Fruit fly (Drosophila melanogaster) whole organism, prepupa: Measurements from ENCODE around the gene Uck.

Experiments
- Blimp-1 ChIP-seq: fragments of 200-800 bp; sonication (Bioruptor generic); optimal IDR thresholded peaks from 3 replicates; lab custom pipeline; 2017; ENCODE audit warnings: missing biosample characterization, missing genetic modification characterization, mild to moderate bottlenecking, moderate library complexity, missing genetic modification reagents
- CG10631 ChIP-seq: fragments of 200-800 bp; sonication (Bioruptor generic); optimal IDR thresholded peaks from 2 replicates; lab custom pipeline; 2016; ENCODE audit warnings: missing biosample characterization, missing genetic modification characterization
- CG11294 ChIP-seq: fragments of 200-800 bp; sonication (Bioruptor generic); IDR thresholded peaks from 2 replicates; pipeline ENCODE4 v1.3.6; 2022; ENCODE audit warnings: missing biosample characterization, missing genetic modification characterization
- CG11762 ChIP-seq: fragments of 200-800 bp; sonication (Bioruptor generic); optimal IDR thresholded peaks from 3 replicates; lab custom pipeline; 2016; ENCODE audit warnings: missing biosample characterization, missing genetic modification characterization; ENCODE audit not compliant: insufficient read depth
- CG11902 ChIP-seq: fragments of 200-800 bp; sonication (Bioruptor generic); optimal IDR thresholded peaks from 3 replicates; lab custom pipeline; 2016; ENCODE audit warnings: missing biosample characterization, missing genetic modification characterization
- CG15336 ChIP-seq: fragments of 200-800 bp; sonication (Bioruptor generic); IDR thresholded peaks from 2 replicates; pipeline ENCODE4 v1.3.6; 2022; ENCODE audit warnings: missing biosample characterization, missing genetic modification characterization
- CG1621 ChIP-seq: fragments of 200-800 bp; sonication (Bioruptor generic); optimal IDR thresholded peaks from 3 replicates; lab custom pipeline; 2018; ENCODE audit warnings: missing biosample characterization, mild to moderate bottlenecking, missing genetic modification characterization
- CG16779 ChIP-seq: fragments of 200-800 bp; sonication (Bioruptor generic); optimal IDR thresholded peaks from 3 replicates; lab custom pipeline; 2017; ENCODE audit warnings: missing biosample characterization, mild to moderate bottlenecking, missing genetic modification characterization
- CG3032 ChIP-seq: fragments of 200-800 bp; optimal IDR thresholded peaks from 2 replicates; lab custom pipeline; 2019; ENCODE audit warnings: missing biosample characterization, mild to moderate bottlenecking, missing genetic modification characterization, moderate library complexity
- CG31627 ChIP-seq: fragments of 200-800 bp; sonication (Bioruptor generic); optimal IDR thresholded peaks from 3 replicates; lab custom pipeline; 2016; ENCODE audit warnings: missing biosample characterization, missing genetic modification characterization
- CG32006 ChIP-seq: fragments of 200-800 bp; sonication (Bioruptor generic); optimal IDR thresholded peaks from 3 replicates; lab custom pipeline; 2017; ENCODE audit warnings: missing biosample characterization, mild to moderate bottlenecking, missing genetic modification characterization
- CG34406 ChIP-seq: fragments of 200-800 bp; sonication (Bioruptor generic); optimal IDR thresholded peaks from 3 replicates; lab custom pipeline; 2016; ENCODE audit warnings: missing biosample characterization, missing genetic modification characterization
- CG3919 ChIP-seq: fragments of 200-800 bp; sonication (Bioruptor generic); optimal IDR thresholded peaks from 3 replicates; lab custom pipeline; 2016; ENCODE audit warnings: missing biosample characterization, missing genetic modification characterization
- CG6163 ChIP-seq: fragments of 200-800 bp; sonication (Bioruptor generic); IDR thresholded peaks from 3 replicates; pipeline ENCODE4 v1.3.6; 2022; ENCODE audit warnings: missing biosample characterization, missing genetic modification characterization
- CG6276 ChIP-seq: fragments of 200-800 bp; sonication (Bioruptor generic); optimal IDR thresholded peaks from 2 replicates; lab custom pipeline; 2017; ENCODE audit warnings: missing biosample characterization, mild to moderate bottlenecking, missing genetic modification characterization
- CG6792 ChIP-seq: fragments of 200-800 bp; sonication (Bioruptor generic); optimal IDR thresholded peaks from 3 replicates; lab custom pipeline; 2016; ENCODE audit warnings: missing biosample characterization, missing genetic modification characterization
- CG6808 ChIP-seq: fragments of 200-800 bp; sonication (Bioruptor generic); optimal IDR thresholded peaks from 3 replicates; lab custom pipeline; 2017; ENCODE audit warnings: missing biosample characterization, missing genetic modification characterization, mild to moderate bottlenecking, moderate library complexity, missing genetic modification reagents
- CG6854 ChIP-seq: fragments of 200-800 bp; sonication (Bioruptor generic); optimal IDR thresholded peaks from 2 replicates; lab custom pipeline; 2017; ENCODE audit warnings: missing biosample characterization, mild to moderate bottlenecking, missing genetic modification characterization
- CG7368 ChIP-seq: fragments of 200-800 bp; sonication (Bioruptor generic); optimal IDR thresholded peaks from 3 replicates; lab custom pipeline; 2016; ENCODE audit warnings: missing biosample characterization, missing genetic modification characterization
- CG8119 ChIP-seq: fragments of 200-800 bp; sonication (Bioruptor generic); IDR thresholded peaks from 3 replicates; pipeline ENCODE4 v1.3.6; 2022; ENCODE audit warnings: missing biosample characterization, missing genetic modification characterization
- CG8319 ChIP-seq: fragments of 200-800 bp; sonication (Bioruptor generic); optimal IDR thresholded peaks from 3 replicates; lab custom pipeline; 2016; ENCODE audit warnings: missing biosample characterization, missing genetic modification characterization
- CG8632 ChIP-seq: fragments of 200-800 bp; sonication (Bioruptor generic); optimal IDR thresholded peaks from 3 replicates; lab custom pipeline; 2016; ENCODE audit warnings: missing biosample characterization, missing genetic modification characterization
- CG9139 ChIP-seq: fragments of 200-800 bp; sonication (Bioruptor generic); optimal IDR thresholded peaks from 3 replicates; lab custom pipeline; 2017; ENCODE audit warnings: missing biosample characterization, mild to moderate bottlenecking, missing genetic modification characterization
- Eip75B ChIP-seq: fragments of 200-800 bp; sonication (Bioruptor generic); optimal IDR thresholded peaks from 3 replicates; lab custom pipeline; 2016; ENCODE audit warnings: missing biosample characterization, missing genetic modification characterization
- Eip78C ChIP-seq: fragments of 200-800 bp; sonication (Bioruptor generic); peaks from one replicate; lab custom pipeline; 2016; ENCODE audit warnings: missing biosample characterization, missing genetic modification characterization
- Eip93F ChIP-seq: fragments of 200-800 bp; sonication (Bioruptor generic); optimal IDR thresholded peaks from 2 replicates; lab custom pipeline; 2016; ENCODE audit warnings: missing biosample characterization, mild to moderate bottlenecking, missing genetic modification characterization
- Ets21C ChIP-seq: fragments of 200-800 bp; sonication (Bioruptor generic); optimal IDR thresholded peaks from 3 replicates; lab custom pipeline; 2016; ENCODE audit warnings: missing biosample characterization, missing genetic modification characterization
- Ets96B ChIP-seq: fragments of 200-800 bp; optimal IDR thresholded peaks from 2 replicates; lab custom pipeline; 2019; ENCODE audit warnings: missing biosample characterization, mild to moderate bottlenecking, missing genetic modification characterization, moderate library complexity
- Gug ChIP-seq: fragments of 200-800 bp; sonication (Bioruptor generic); IDR thresholded peaks from 2 replicates; pipeline ENCODE4 v1.3.6; 2022; ENCODE audit warnings: missing biosample characterization, missing genetic modification characterization
- Hr38 ChIP-seq: sonication (Bioruptor generic); optimal IDR thresholded peaks from 2 replicates; lab custom pipeline; 2016; ENCODE audit warnings: missing biosample characterization, missing genetic modification characterization
- Hr4 ChIP-seq: fragments of 200-800 bp; sonication (Bioruptor generic); optimal IDR thresholded peaks from 3 replicates; lab custom pipeline; 2016; ENCODE audit warnings: missing biosample characterization, missing genetic modification characterization
- Lpt ChIP-seq: fragments of 200-800 bp; sonication (Bioruptor generic); optimal IDR thresholded peaks from 3 replicates; lab custom pipeline; 2016; ENCODE audit warnings: missing biosample characterization, missing genetic modification characterization
- Met ChIP-seq: fragments of 200-800 bp; sonication (Bioruptor generic); optimal IDR thresholded peaks from 3 replicates; lab custom pipeline; 2016; ENCODE audit warnings: missing biosample characterization, missing genetic modification characterization
- Smox ChIP-seq: fragments of 200-800 bp; sonication (Bioruptor generic); optimal IDR thresholded peaks from 3 replicates; lab custom pipeline; 2016; ENCODE audit warnings: missing biosample characterization, missing genetic modification characterization
- Sox15 ChIP-seq: fragments of 200-800 bp; sonication (Bioruptor generic); optimal IDR thresholded peaks from 3 replicates; lab custom pipeline; 2016; ENCODE audit warnings: missing biosample characterization, missing genetic modification characterization
- achi ChIP-seq: fragments of 200-800 bp; sonication (Bioruptor generic); optimal IDR thresholded peaks from 3 replicates; lab custom pipeline; 2016; ENCODE audit warnings: missing biosample characterization, missing genetic modification characterization
- cyc ChIP-seq: fragments of 200-800 bp; sonication (Bioruptor generic); optimal IDR thresholded peaks from 3 replicates; lab custom pipeline; 2016; ENCODE audit warnings: missing biosample characterization, missing genetic modification characterization
- dac ChIP-seq: fragments of 200-800 bp; sonication (Bioruptor generic); optimal IDR thresholded peaks from 2 replicates; lab custom pipeline; 2017; ENCODE audit warnings: missing biosample characterization, mild to moderate bottlenecking, missing genetic modification characterization
- dsx ChIP-seq: fragments of 200-800 bp; optimal IDR thresholded peaks from 3 replicates; lab custom pipeline; 2019; ENCODE audit warnings: missing biosample characterization, mild to moderate bottlenecking, missing genetic modification characterization, moderate library complexity; ENCODE audit not compliant: poor library complexity, severe bottlenecking
- eg ChIP-seq: fragments of 200-800 bp; sonication (Bioruptor generic); IDR thresholded peaks from 3 replicates; pipeline ENCODE4 v1.3.6; 2022; ENCODE audit warnings: missing biosample characterization, missing genetic modification characterization
- esn ChIP-seq: fragments of 200-800 bp; sonication (Bioruptor generic); optimal IDR thresholded peaks from 2 replicates; lab custom pipeline; 2016; ENCODE audit warnings: missing biosample characterization, mild to moderate bottlenecking, missing genetic modification characterization, moderate library complexity
- fd59A ChIP-seq: fragments of 200-800 bp; sonication (Bioruptor generic); optimal IDR thresholded peaks from 2 replicates; lab custom pipeline; 2017; ENCODE audit warnings: missing biosample characterization, mild to moderate bottlenecking, missing genetic modification characterization, missing genetic modification reagents
- fd85E ChIP-seq: fragments of 200-800 bp; sonication (Bioruptor generic); optimal IDR thresholded peaks from 3 replicates; lab custom pipeline; 2016; ENCODE audit warnings: missing biosample characterization, missing genetic modification characterization
- fkh ChIP-seq: fragments of 200-800 bp; sonication (Bioruptor generic); optimal IDR thresholded peaks from 3 replicates; lab custom pipeline; 2017; ENCODE audit warnings: missing biosample characterization, mild to moderate bottlenecking, missing genetic modification characterization, moderate library complexity
- lz ChIP-seq: fragments of 200-800 bp; sonication (Bioruptor generic); optimal IDR thresholded peaks from 3 replicates; lab custom pipeline; 2016; ENCODE audit warnings: missing biosample characterization, missing genetic modification characterization
- net ChIP-seq: fragments of 200-800 bp; sonication (Bioruptor generic); optimal IDR thresholded peaks from 3 replicates; lab custom pipeline; 2016; ENCODE audit warnings: missing biosample characterization, missing genetic modification characterization
- pdm3 ChIP-seq: fragments of 200-800 bp; sonication (Bioruptor generic); optimal IDR thresholded peaks from 3 replicates; lab custom pipeline; 2016; ENCODE audit warnings: missing biosample characterization, missing genetic modification characterization
- salr ChIP-seq, 2 experiments: fragments of 200-800 bp; sonication (Bioruptor generic); optimal IDR thresholded peaks; 3 replicates each; lab custom pipeline; 2016 to 2018; ENCODE audit warnings: missing biosample characterization in 2 of 2, missing genetic modification characterization in 2 of 2, mild to moderate bottlenecking in 1 of 2
- spab ChIP-seq: fragments of 200-800 bp; sonication (Bioruptor generic); optimal IDR thresholded peaks from 2 replicates; lab custom pipeline; 2017; ENCODE audit warnings: missing biosample characterization, mild to moderate bottlenecking, missing genetic modification characterization, missing genetic modification reagents
- ss ChIP-seq, 2 experiments: fragments of 200-800 bp; sonication (Bioruptor generic); optimal IDR thresholded peaks; 2 replicates in 1 of 2; 3 replicates in 1 of 2; lab custom pipeline; 2017 to 2018; ENCODE audit warnings: mild to moderate bottlenecking in 2 of 2, missing biosample characterization in 2 of 2, missing genetic modification characterization in 2 of 2, moderate library complexity in 1 of 2
- topi ChIP-seq: fragments of 200-800 bp; sonication (Bioruptor generic); optimal IDR thresholded peaks from 3 replicates; lab custom pipeline; 2016; ENCODE audit warnings: missing biosample characterization, missing genetic modification characterization
- vri ChIP-seq: fragments of 200-800 bp; sonication (Bioruptor generic); optimal IDR thresholded peaks from 3 replicates; lab custom pipeline; 2016; ENCODE audit warnings: missing biosample characterization, mild to moderate bottlenecking, missing genetic modification characterization

Uck gene

dm6 chr3R:24272775-24273290, 17.1 kb upstream of the Uck start, which contains the start of gene Orct2:
Orct2 (plus strand) TSS chr3R:24273029.
- TF ChIP-seq CG6276 (GFP tag; lab: Kevin White, UChicago) (peak; percentile 2), CG10631 (no peak), Ets21C (GFP tag; lab: Kevin White, UChicago) (no peak), CG11294 (GFP tag; lab: Robert Waterston, UW) (0 out of 2 replicates have a peak, but pooled peaks have one; percentile 15), achi (GFP tag; lab: Kevin White, UChicago) (no peak), Eip93F (GFP tag; lab: Kevin White, UChicago) (no peak), fkh (GFP tag; lab: Kevin White, UChicago) (peak; percentile 74), CG1621 (tag; lab: Kevin White, UChicago) (peak; percentile 41), CG3919 (GFP tag; lab: Kevin White, UChicago) (peak; percentile 38), pdm3 (no peak), Eip78C (GFP tag; lab: Kevin White, UChicago) (peak; percentile 11), CG31627 (GFP tag; lab: Kevin White, UChicago) (no peak), net (GFP tag; lab: Kevin White, UChicago) (peak; percentile 8), CG6854 (GFP tag; lab: Kevin White, UChicago) (peak; percentile 52), CG8319 (GFP tag; lab: Kevin White, UChicago) (no peak), dsx (GFP tag; lab: Kevin White, UChicago) (no peak), esn (GFP tag; lab: Kevin White, UChicago) (no peak), CG3032 (tag; lab: Kevin White, UChicago) (no peak), ss (GFP tag; optimal IDR thresholded peaks at IDR 0.05; lab: Kevin White, UChicago) (peak; percentile 24 to 33), Met (GFP tag; lab: Kevin White, UChicago) (peak; percentile 41), CG9139 (peak; percentile 4), spab (peak; percentile 10), Gug (no peak), Sox15 (GFP tag; lab: Kevin White, UChicago) (no peak), CG32006 (peak; percentile 3), Lpt (GFP tag; lab: Kevin White, UChicago) (peak; percentile 34), CG6792 (GFP tag; lab: Kevin White, UChicago) (no peak), CG15336 (GFP tag; lab: Robert Waterston, UW) (peak; percentile 25; the same call in 1 of the 2 replicates), CG7368 (GFP tag; lab: Kevin White, UChicago) (peak; percentile 31), salr (GFP tag; optimal IDR thresholded peaks at IDR 0.05; lab: Kevin White, UChicago) (no peak), Ets96B (no peak), fd59A (GFP tag; lab: Kevin White, UChicago) (no peak), CG8119 (GFP tag; lab: Robert Waterston, UW) (peak; percentile 51; the same call in 1 of the 3 replicates), lz (no peak), fd85E (GFP tag; lab: Kevin White, UChicago) (no peak), CG6808 (GFP tag; lab: Kevin White, UChicago) (peak; percentile 39), CG8632 (GFP tag; lab: Kevin White, UChicago) (no peak), vri (GFP tag; lab: Kevin White, UChicago) (peak; percentile 37), CG16779 (tag; lab: Kevin White, UChicago) (peak; percentile 47), eg (GFP tag; lab: Robert Waterston, UW) (peak; percentile 28; the same call in 2 of the 3 replicates), dac (GFP tag; lab: Kevin White, UChicago) (no peak), Blimp-1 (GFP tag; lab: Kevin White, UChicago) (peak; percentile 15), Smox (no peak), CG6163 (GFP tag; lab: Robert Waterston, UW) (peak; percentile 25; the same call in 1 of the 3 replicates), CG11902 (GFP tag; lab: Kevin White, UChicago) (no peak), Hr38 (GFP tag; lab: Kevin White, UChicago) (no peak), cyc (GFP tag; lab: Kevin White, UChicago) (no peak), topi (GFP tag; lab: Kevin White, UChicago) (no peak), CG11762 (GFP tag; lab: Kevin White, UChicago) (no peak), CG34406 (no peak), Hr4 (GFP tag; lab: Kevin White, UChicago) (no peak), Eip75B (GFP tag; lab: Kevin White, UChicago) (peak; percentile 38)
